Fruit fly (Drosophila melanogaster) whole organism: Measurements from ENCODE around the gene Vm32E.

Experiments
- Dll ChIP-seq: fragments of >200 bp; optimal IDR thresholded peaks from 2 replicates; lab custom pipeline; 2017
- pan ChIP-seq: fragments of >200 bp; optimal IDR thresholded peaks from 2 replicates; lab custom pipeline; 2017
- usp ChIP-seq: fragments of >200 bp; optimal IDR thresholded peaks from 2 replicates; lab custom pipeline; 2017; ENCODE audit warnings: missing biosample characterization, missing genetic modification characterization, mixed read lengths

dm6 chr2L:11148969-11149368 is 22.5 kb downstream of the Vm32E start, which contains the start of gene Gyc32E:
- TF ChIP-seq pan (lab: Kevin White, UChicago): no peak
- no peak for TF ChIP-seq usp (GFP tag; lab: Kevin White, UChicago)
- TF ChIP-seq Dll (lab: Kevin White, UChicago): no peak
